Fruit fly (Drosophila melanogaster) Kc167 (cell line): Measurements from ENCODE around the gene Mgstl.

Experiments
- Myc ChIP-seq: fragments of >200 bp; optimal IDR thresholded peaks from 2 replicates; lab custom pipeline; 2017; ENCODE audit warnings: missing external identifiers
- Sin3A ChIP-seq: fragments of >200 bp; optimal IDR thresholded peaks from 2 replicates; lab custom pipeline; 2018; ENCODE audit warnings: missing external identifiers
- h ChIP-seq: fragments of >200 bp; optimal IDR thresholded peaks from 3 replicates; lab custom pipeline; 2018; ENCODE audit warnings: missing external identifiers
- insv ChIP-seq: fragments of >200 bp; optimal IDR thresholded peaks from 3 replicates; lab custom pipeline; 2018; ENCODE audit warnings: missing external identifiers
- psq ChIP-seq: fragments of >200 bp; optimal IDR thresholded peaks from 2 replicates; lab custom pipeline; 2017; ENCODE audit warnings: missing external identifiers
- ttk ChIP-seq: sonication (Bioruptor generic); optimal IDR thresholded peaks from 2 replicates; lab custom pipeline; 2017; ENCODE audit warnings: missing external identifiers

Mgstl gene

dm6 chrX:21044278-21044830 lies 2.4 kb downstream of the Mgstl start:
- TF ChIP-seq Myc (lab: Kevin White, UChicago) (no peak), insv (lab: Kevin White, UChicago) (no peak), ttk (lab: Kevin White, UChicago) (no peak), psq (lab: Kevin White, UChicago) (no peak), Sin3A (lab: Kevin White, UChicago) (no peak), h (lab: Kevin White, UChicago) (no peak)

dm6 chrX:21044831-21045447 lies 3.0 kb downstream of the Mgstl start, which contains the start of gene Cbs:
Cbs (plus strand) TSS chrX:21045138.
- no peak for TF ChIP-seq Sin3A (lab: Kevin White, UChicago)
- TF ChIP-seq psq (lab: Kevin White, UChicago): no peak
- no peak for TF ChIP-seq insv (lab: Kevin White, UChicago)
- TF ChIP-seq ttk (lab: Kevin White, UChicago): no peak
- no peak for TF ChIP-seq h (lab: Kevin White, UChicago)
- no peak for TF ChIP-seq Myc (lab: Kevin White, UChicago)

- TF ChIP-seq psq (lab: Kevin White, UChicago) (no peak), ttk (lab: Kevin White, UChicago) (no peak), Myc (lab: Kevin White, UChicago) (no peak), Sin3A (lab: Kevin White, UChicago) (no peak), h (lab: Kevin White, UChicago) (no peak), insv (lab: Kevin White, UChicago) (no peak)
Measured at dm6 chrX:21045448-21045941, 3.6 kb downstream of the Mgstl start.

dm6 chrX:21046141-21046540 lies 4.2 kb downstream of the Mgstl start:
- TF ChIP-seq Sin3A (lab: Kevin White, UChicago) (no peak), h (lab: Kevin White, UChicago) (no peak), psq (lab: Kevin White, UChicago) (no peak), insv (lab: Kevin White, UChicago) (no peak), Myc (lab: Kevin White, UChicago) (no peak), ttk (lab: Kevin White, UChicago) (no peak)

- TF ChIP-seq Myc (lab: Kevin White, UChicago) (no peak), ttk (lab: Kevin White, UChicago) (peak; percentile 100)
Measured at dm6 chrX:21047717-21048116, 5.8 kb downstream of the Mgstl start.

- TF ChIP-seq ttk (lab: Kevin White, UChicago) (no peak), h (lab: Kevin White, UChicago) (no peak), insv (lab: Kevin White, UChicago) (no peak), Sin3A (lab: Kevin White, UChicago) (no peak), Myc (lab: Kevin White, UChicago) (no peak), psq (lab: Kevin White, UChicago) (no peak)
Measured at dm6 chrX:21053099-21053715, 11.3 kb downstream of the Mgstl start.

dm6 chrX:21053849-21054581 lies 12.1 kb downstream of the Mgstl start, which contains the start of the genes Stt3A and bves:
Stt3A (minus strand) TSS chrX:21053937.
bves (plus strand) TSS chrX:21053963.
- no peak for TF ChIP-seq h (lab: Kevin White, UChicago)

- TF ChIP-seq insv (lab: Kevin White, UChicago) (no peak), ttk (lab: Kevin White, UChicago) (no peak), h (lab: Kevin White, UChicago) (no peak), Myc (lab: Kevin White, UChicago) (no peak), psq (lab: Kevin White, UChicago) (no peak), Sin3A (lab: Kevin White, UChicago) (no peak)
Measured at dm6 chrX:21054963-21055480, 13.1 kb downstream of the Mgstl start.

dm6 chrX:21056732-21057131 lies 14.8 kb downstream of the Mgstl start:
- no peak for TF ChIP-seq psq (lab: Kevin White, UChicago)
- no peak for TF ChIP-seq ttk (lab: Kevin White, UChicago)
- TF ChIP-seq Myc (lab: Kevin White, UChicago): no peak
- no peak for TF ChIP-seq insv (lab: Kevin White, UChicago)
- no peak for TF ChIP-seq Sin3A (lab: Kevin White, UChicago)
- no peak for TF ChIP-seq h (lab: Kevin White, UChicago)

dm6 chrX:21058437-21058836 lies 16.5 kb downstream of the Mgstl start:
- TF ChIP-seq Myc (lab: Kevin White, UChicago) (no peak), psq (lab: Kevin White, UChicago) (no peak), h (lab: Kevin White, UChicago) (no peak), Sin3A (lab: Kevin White, UChicago) (no peak), ttk (lab: Kevin White, UChicago) (no peak), insv (lab: Kevin White, UChicago) (no peak)

- TF ChIP-seq ttk (lab: Kevin White, UChicago) (no peak), Myc (lab: Kevin White, UChicago) (no peak), h (lab: Kevin White, UChicago) (no peak), insv (lab: Kevin White, UChicago) (no peak), Sin3A (lab: Kevin White, UChicago) (no peak), psq (lab: Kevin White, UChicago) (no peak)
Measured at dm6 chrX:21058991-21059390, 17.1 kb downstream of the Mgstl start.
